Fruit fly (Drosophila melanogaster): Measurements from ENCODE around the gene CG5274.
A peak's percentile ranks its signal among the peaks of the same experiment; 100 is the strongest.

The CG5274 gene

dm6 chr3L:20427449-20427848 is at the start of gene CG5274 (continued):
- TF ChIP-seq MESR4 (GFP tag; optimal IDR thresholded peaks at IDR 0.05) = peak; percentile 56
- peak; percentile 17 for TF ChIP-seq CG12659 (GFP tag; optimal IDR thresholded peaks at IDR 0.05)
- TF ChIP-seq CG12155 (GFP tag; optimal IDR thresholded peaks at IDR 0.05) = no peak
- no peak for TF ChIP-seq CG33213 (GFP tag; optimal IDR thresholded peaks at IDR 0.05)
- no peak for TF ChIP-seq CG9876 (GFP tag; optimal IDR thresholded peaks at IDR 0.05)
- peak; percentile 40 for TF ChIP-seq CG10462 (GFP tag; optimal IDR thresholded peaks at IDR 0.05)
- no peak for TF ChIP-seq tna (GFP tag; IDR thresholded peaks at IDR 0.05; ENCODE audit: partially characterized antibody)
- TF ChIP-seq chinmo (GFP tag; IDR thresholded peaks at IDR 0.05; ENCODE audit: partially characterized antibody) = 0 out of 4 replicates have a peak, but pooled peaks have one; percentile 41
- TF ChIP-seq Trl (optimal IDR thresholded peaks at IDR 0.05) = no peak
- TF ChIP-seq Trl (GFP tag; optimal IDR thresholded peaks at IDR 0.05) = no peak

dm6 chr3L:20474789-20475208 is 47.3 kb upstream of the CG5274 start:
- TF ChIP-seq ham (GFP tag; IDR thresholded peaks at IDR 0.05) (no peak), fru (optimal IDR thresholded peaks at IDR 0.05) (no peak), CG17359 (tag; optimal IDR thresholded peaks at IDR 0.05) (peak; percentile 85), CG8089 (GFP tag; optimal IDR thresholded peaks at IDR 0.05) (peak; percentile 65), grn (GFP tag; optimal IDR thresholded peaks at IDR 0.05) (peak; percentile 22), dan (GFP tag; IDR thresholded peaks at IDR 0.05) (no peak), crp (GFP tag; optimal IDR thresholded peaks at IDR 0.05) (peak; percentile 46 to 93), CG1602 (GFP tag; optimal IDR thresholded peaks at IDR 0.05) (peak; percentile 91), ssp (GFP tag; IDR thresholded peaks at IDR 0.05) (no peak), Dfd (GFP tag; optimal IDR thresholded peaks at IDR 0.05) (no peak), Pdp1 (GFP tag; optimal IDR thresholded peaks at IDR 0.05) (peak in 1 of 2 experiments; percentile 88), CG10267 (tag; optimal IDR thresholded peaks at IDR 0.05) (peak; percentile 82), CG3163 (GFP tag; optimal IDR thresholded peaks at IDR 0.05) (peak; percentile 67), CG14441 (GFP tag; IDR thresholded peaks at IDR 0.05) (no peak), CG4820 (GFP tag; optimal IDR thresholded peaks at IDR 0.05) (peak; percentile 74), Drgx (GFP tag; IDR thresholded peaks at IDR 0.05) (no peak), hb (GFP tag; IDR thresholded peaks at IDR 0.05; ENCODE audit: partially characterized antibody) (no peak), sd (tag; optimal IDR thresholded peaks at IDR 0.05) (peak; percentile 58), nau (GFP tag; optimal IDR thresholded peaks at IDR 0.05) (peak; percentile 79), D (optimal IDR thresholded peaks at IDR 0.05) (no peak), D (GFP tag; optimal IDR thresholded peaks at IDR 0.05) (peak; percentile 72), dmrt11E (tag; optimal IDR thresholded peaks at IDR 0.05) (peak; percentile 52), bowl (GFP tag; IDR thresholded peaks at IDR 0.05) (no peak), CG3407 (GFP tag; optimal IDR thresholded peaks at IDR 0.05) (peak; percentile 68), CrebB (tag; optimal IDR thresholded peaks at IDR 0.05) (peak; percentile 78), rib (GFP tag; IDR thresholded peaks at IDR 0.05) (no peak), BEAF-32 (GFP tag; optimal IDR thresholded peaks at IDR 0.05) (peak; percentile 31), D19B (GFP tag; optimal IDR thresholded peaks at IDR 0.05) (peak; percentile 57), CG1024 (GFP tag; IDR thresholded peaks at IDR 0.05) (no peak), YL-1 (GFP tag; optimal IDR thresholded peaks at IDR 0.05) (peak; percentile 68), CG3995 (GFP tag; optimal IDR thresholded peaks at IDR 0.05) (peak; percentile 37), fd96Cb (tag; optimal IDR thresholded peaks at IDR 0.05) (peak; percentile 82), Xbp1 (GFP tag; optimal IDR thresholded peaks at IDR 0.05) (peak; percentile 94), CoRest (tag; optimal IDR thresholded peaks at IDR 0.05) (peak; percentile 89), Antp (GFP tag; optimal IDR thresholded peaks at IDR 0.05) (peak; percentile 79), CG6689 (GFP tag; IDR thresholded peaks at IDR 0.05) (no peak), Spps (tag; optimal IDR thresholded peaks at IDR 0.05) (peak; percentile 43), cg (GFP tag; optimal IDR thresholded peaks at IDR 0.05) (no peak), otp (GFP tag; IDR thresholded peaks at IDR 0.05) (no peak), CG31441 (GFP tag; IDR thresholded peaks at IDR 0.05) (no peak), Tbp (GFP tag; optimal IDR thresholded peaks at IDR 0.05) (no peak)

Measured in whole organism, embryonic.